Worm (Caenorhabditis elegans): ENCODE measurements around the gene F41G4.7.
"Not testable (repeated sequence)": the region's sequence is repeated elsewhere in the genome, so short reads cannot be mapped to it uniquely, and the experiment has no call there.

F41G4.7 gene

DNA sequence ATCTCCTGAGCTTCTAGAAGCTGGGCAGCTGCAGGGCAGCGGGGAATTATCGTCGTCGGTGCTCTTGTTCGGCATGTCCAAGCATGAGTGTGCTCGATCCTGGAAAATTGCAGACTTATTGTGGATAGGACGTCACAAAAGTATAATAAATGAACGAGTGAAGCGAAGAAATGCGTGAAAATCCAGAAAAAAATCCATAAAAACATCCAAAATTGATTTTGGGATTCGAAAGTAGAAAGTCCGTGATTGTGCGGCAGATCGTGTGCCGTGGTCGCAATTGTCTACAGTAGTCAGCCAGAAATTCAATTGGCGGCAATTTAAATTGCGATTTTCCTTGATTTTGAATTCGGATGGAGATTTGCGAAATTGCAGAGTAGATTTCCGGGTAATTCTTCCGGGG lies at the start of gene F41G4.7:
Gene F41G4.7, minus strand, starts transcription at position 101 of the 400 bp plus-strand sequence.
- TF ChIP-seq nhr-237 (tag; optimal IDR thresholded peaks at IDR 0.05), result no peak

DNA sequence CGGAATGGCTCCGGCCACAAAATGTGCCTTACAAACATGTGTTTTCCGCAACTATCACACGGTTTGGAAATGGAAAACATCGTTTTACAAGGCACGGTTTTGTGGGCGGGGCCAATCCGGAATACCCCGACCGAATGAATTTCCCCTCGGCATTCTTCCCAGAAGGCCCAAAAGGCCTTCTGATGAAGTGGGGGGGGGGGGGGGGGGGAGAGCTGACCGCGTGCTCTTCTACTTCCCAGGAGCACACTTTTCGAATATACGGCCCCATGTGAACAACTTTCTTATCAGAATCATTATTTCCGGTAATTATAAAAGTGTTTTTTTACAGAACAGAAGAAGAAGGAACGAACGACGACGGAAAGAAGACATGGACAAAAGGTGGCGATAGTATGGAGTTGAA lies 47.9 kb upstream of the F41G4.7 start:
- TF ChIP-seq lsy-2 (tag; optimal IDR thresholded peaks at IDR 0.05), result no peak

DNA sequence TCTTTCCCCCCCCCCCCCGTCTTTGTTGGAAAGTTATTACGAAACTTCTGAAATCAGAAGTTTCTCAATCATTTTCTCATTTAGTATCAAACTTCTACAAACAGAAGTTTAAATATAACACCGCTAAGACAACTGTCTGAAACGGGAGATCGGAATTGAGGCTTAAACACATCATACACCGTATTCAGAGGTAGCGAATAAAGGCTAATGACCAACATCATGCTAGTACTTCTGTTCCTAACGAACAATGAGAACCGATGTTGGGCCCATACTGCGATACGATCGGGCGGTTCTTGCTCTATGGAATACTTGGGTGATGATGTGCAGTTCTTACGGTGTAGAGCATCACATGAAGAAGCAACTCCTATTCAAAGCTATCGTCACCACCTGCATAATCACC lies 47.2 kb upstream of the F41G4.7 start, which contains the start of gene Y13C8A.1:
Gene Y13C8A.1, plus strand, starts transcription at position 301 of the 400 bp plus-strand sequence.
- TF ChIP-seq sem-2 (GFP tag; optimal IDR thresholded peaks at IDR 0.05); lin-32 (GFP tag; optimal IDR thresholded peaks at IDR 0.05); ztf-11 (tag; optimal IDR thresholded peaks at IDR 0.05): not testable (repeated sequence)

DNA sequence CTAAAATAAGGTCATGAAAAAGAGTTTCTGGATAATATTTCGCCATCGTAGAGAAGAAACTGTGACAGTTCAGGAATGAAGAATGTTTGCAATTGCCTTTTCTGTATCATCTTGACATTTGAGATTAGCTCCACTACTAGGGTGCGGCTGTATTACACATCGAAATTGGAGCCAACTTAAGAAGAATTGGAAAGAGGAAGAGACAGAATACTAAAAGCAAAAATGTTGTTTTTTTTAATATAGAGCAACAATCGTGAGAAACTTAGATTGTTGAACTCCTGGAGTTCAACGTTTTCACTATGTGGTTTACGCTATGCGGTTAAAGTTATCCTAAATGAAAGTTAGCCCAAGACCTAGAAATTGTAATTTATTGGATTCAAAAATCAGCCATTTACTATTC lies 44.2 kb upstream of the F41G4.7 start, which contains the start of gene acs-9:
Gene acs-9, minus strand, starts transcription at position 101 of the 400 bp plus-strand sequence.
- TF ChIP-seq cnd-1 (tag; optimal IDR thresholded peaks at IDR 0.05), result no peak

DNA sequence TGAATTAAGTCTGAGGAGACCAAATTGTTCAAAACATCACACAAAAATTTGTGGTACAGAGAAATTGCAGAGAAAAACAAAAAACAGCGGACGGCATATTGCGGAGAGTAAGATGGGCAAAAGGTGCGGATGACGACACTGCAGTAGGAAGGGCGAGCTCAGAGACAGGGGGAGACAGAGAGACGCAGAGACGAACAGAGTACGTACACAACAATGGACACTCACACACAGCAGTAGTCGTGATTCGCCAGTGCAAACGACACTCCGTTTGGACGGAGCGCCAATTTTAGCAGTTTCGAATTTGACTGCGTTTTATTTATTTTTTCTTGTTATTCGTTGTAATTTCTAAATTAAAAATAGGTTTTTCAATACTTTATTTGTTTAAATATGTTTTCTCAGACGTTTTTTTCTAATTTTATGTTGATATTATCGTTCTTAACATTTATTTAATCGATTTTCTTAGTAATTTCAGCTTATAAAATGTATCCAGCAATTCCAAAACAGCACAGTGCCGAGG lies 36.3 kb upstream of the F41G4.7 start, which contains the start of gene T20F7.1:
Gene T20F7.1, plus strand, starts transcription at position 467 of the 517 bp plus-strand sequence.
- TF ChIP-seq nhr-2 (tag; optimal IDR thresholded peaks at IDR 0.05) (no peak), hlh-1 (tag; optimal IDR thresholded peaks at IDR 0.05) (peak; percentile 61), mep-1 (tag; optimal IDR thresholded peaks at IDR 0.05) (peak; percentile 51), unc-120 (tag; optimal IDR thresholded peaks at IDR 0.05; ENCODE audit: poor library complexity, severe bottlenecking) (peak; percentile 88), mls-2 (tag; optimal IDR thresholded peaks at IDR 0.05) (peak; percentile 67), cnd-1 (tag; optimal IDR thresholded peaks at IDR 0.05) (peak; percentile 12), lsy-2 (tag; optimal IDR thresholded peaks at IDR 0.05) (peak; percentile 16), lin-13 (tag; optimal IDR thresholded peaks at IDR 0.05) (peak; percentile 54), nhr-76 (tag; optimal IDR thresholded peaks at IDR 0.05) (no peak), unc-39 (tag; optimal IDR thresholded peaks at IDR 0.05) (no peak), pha-4 (tag; optimal IDR thresholded peaks at IDR 0.05) (peak; percentile 76)

DNA sequence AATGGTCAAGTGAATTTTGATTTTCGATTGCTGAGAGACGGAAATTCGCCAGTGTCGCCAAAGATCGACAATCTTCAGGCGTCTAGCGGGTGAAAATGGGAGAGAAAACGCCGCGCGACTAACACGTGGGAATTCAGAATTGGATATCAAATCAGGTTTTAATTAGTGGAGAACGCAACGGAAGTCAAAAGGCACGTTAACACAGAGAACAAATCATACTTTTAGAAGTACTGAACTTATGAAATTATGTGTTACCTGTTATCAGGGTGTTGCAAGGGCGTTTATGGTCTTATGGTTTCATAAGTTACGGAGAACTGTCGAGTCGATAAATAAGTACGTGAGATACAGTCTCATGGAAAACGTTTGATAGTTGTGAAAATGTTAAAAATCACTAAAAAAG lies 35.2 kb upstream of the F41G4.7 start:
- no peak for TF ChIP-seq sptf-1 (tag; optimal IDR thresholded peaks at IDR 0.05)
- TF ChIP-seq unc-62 (GFP tag; optimal IDR thresholded peaks at IDR 0.05), result no peak
- no peak for TF ChIP-seq mep-1 (tag; optimal IDR thresholded peaks at IDR 0.05)
- no peak for TF ChIP-seq lsy-2 (tag; optimal IDR thresholded peaks at IDR 0.05)
- no peak for TF ChIP-seq mab-5 (tag; optimal IDR thresholded peaks at IDR 0.05)
- TF ChIP-seq hlh-1 (tag; optimal IDR thresholded peaks at IDR 0.05), result no peak
- TF ChIP-seq ceh-43 (GFP tag; optimal IDR thresholded peaks at IDR 0.05), result no peak
- no peak for TF ChIP-seq lin-13 (tag; optimal IDR thresholded peaks at IDR 0.05)
- TF ChIP-seq nhr-12 (tag; optimal IDR thresholded peaks at IDR 0.05), result no peak
- no peak for TF ChIP-seq nhr-2 (tag; optimal IDR thresholded peaks at IDR 0.05)
- TF ChIP-seq nhr-76 (tag; optimal IDR thresholded peaks at IDR 0.05), result no peak
- no peak for TF ChIP-seq ceh-83 (GFP tag; optimal IDR thresholded peaks at IDR 0.05)
- TF ChIP-seq flh-1 (GFP tag; optimal IDR thresholded peaks at IDR 0.05), result no peak

DNA sequence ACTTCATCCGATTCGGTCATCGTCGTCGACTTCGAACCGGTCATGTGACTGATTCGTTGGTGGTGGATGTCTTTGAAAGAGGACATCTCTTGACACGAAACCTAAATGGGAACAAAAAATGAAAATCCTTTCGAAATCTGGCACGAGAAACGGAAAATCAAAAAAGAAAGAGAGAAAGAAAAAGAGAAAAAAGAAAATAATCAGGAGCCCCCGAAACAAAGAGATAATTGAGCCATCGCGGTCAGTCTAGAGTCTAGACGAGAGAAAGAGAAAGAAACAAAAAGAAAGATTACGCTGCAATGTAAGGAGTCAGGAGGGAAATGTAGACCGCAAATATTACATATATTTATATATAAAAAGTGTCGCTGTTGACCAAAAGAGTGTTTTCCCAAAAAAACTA lies 32.7 kb upstream of the F41G4.7 start, which contains the start of gene aakg-2:
Gene aakg-2, minus strand, starts transcription at position 101 of the 400 bp plus-strand sequence.
- TF ChIP-seq unc-120 (tag; optimal IDR thresholded peaks at IDR 0.05; ENCODE audit: poor library complexity, severe bottlenecking) (no peak), hlh-1 (tag; optimal IDR thresholded peaks at IDR 0.05) (no peak), lsy-2 (tag; optimal IDR thresholded peaks at IDR 0.05) (no peak), lin-32 (GFP tag; optimal IDR thresholded peaks at IDR 0.05) (no peak), cnd-1 (tag; optimal IDR thresholded peaks at IDR 0.05) (no peak), nhr-76 (tag; optimal IDR thresholded peaks at IDR 0.05) (no peak), mls-2 (tag; optimal IDR thresholded peaks at IDR 0.05) (no peak), ceh-39 (tag; optimal IDR thresholded peaks at IDR 0.05) (no peak), nhr-28 (tag; optimal IDR thresholded peaks at IDR 0.05) (no peak), tbx-8 (GFP tag; optimal IDR thresholded peaks at IDR 0.05) (no peak), unc-39 (tag; optimal IDR thresholded peaks at IDR 0.05) (no peak), M03D4.4 (tag; optimal IDR thresholded peaks at IDR 0.05) (no peak), unc-62 (GFP tag; optimal IDR thresholded peaks at IDR 0.05) (no peak), lin-13 (tag; optimal IDR thresholded peaks at IDR 0.05) (no peak), ham-2 (GFP tag; optimal IDR thresholded peaks at IDR 0.05) (no peak), ceh-83 (GFP tag; optimal IDR thresholded peaks at IDR 0.05) (no peak), sptf-1 (tag; optimal IDR thresholded peaks at IDR 0.05) (no peak), snpc-4 (tag; optimal IDR thresholded peaks at IDR 0.05) (no peak)

Measured in whole organism, mixed stage, embryonic.